Worm (Caenorhabditis elegans) whole organism, L2 larva: Measurements from ENCODE around the gene lgmn-1.
A peak's percentile ranks its signal among the peaks of the same experiment; 100 is the strongest.

Source experiments
- ama-1 ChIP-seq: fragments of 150-350 bp; optimal IDR thresholded peaks from 2 replicates; lab custom pipeline; 2018; ENCODE audit warnings: inconsistent platforms
- ceh-16 ChIP-seq: fragments of 150-350 bp; optimal IDR thresholded peaks from 2 replicates; lab custom pipeline; 2014; ENCODE audit warnings: missing biosample characterization, missing genetic modification characterization
- ceh-82 ChIP-seq: fragments of 150-350 bp; optimal IDR thresholded peaks from 2 replicates; lab custom pipeline; 2014; ENCODE audit warnings: missing biosample characterization, missing genetic modification characterization
- crh-2 ChIP-seq: sonication (generic microtip); optimal IDR thresholded peaks from 2 replicates; lab custom pipeline; 2017; ENCODE audit warnings: missing biosample characterization, missing genetic modification characterization
- egl-27 ChIP-seq: sonication (generic microtip); optimal IDR thresholded peaks from 3 replicates; lab custom pipeline; 2017; ENCODE audit warnings: missing biosample characterization, missing genetic modification reagents, missing genetic modification characterization
- fos-1 ChIP-seq: fragments of 150-350 bp; optimal IDR thresholded peaks from 2 replicates; lab custom pipeline; 2014; ENCODE audit warnings: missing biosample characterization, missing genetic modification characterization
- lin-39 ChIP-seq: fragments of 150-350 bp; optimal IDR thresholded peaks from 2 replicates; lab custom pipeline; 2014; ENCODE audit warnings: missing biosample characterization, missing genetic modification reagents, missing genetic modification characterization
- nhr-12 ChIP-seq: fragments of 150-350 bp; optimal IDR thresholded peaks from 2 replicates; lab custom pipeline; 2014; ENCODE audit warnings: missing biosample characterization, missing genetic modification characterization
- nhr-6 ChIP-seq: fragments of 150-350 bp; optimal IDR thresholded peaks from 2 replicates; lab custom pipeline; 2014; ENCODE audit warnings: missing biosample characterization, missing genetic modification characterization
- snpc-4 ChIP-seq: fragments of 150-350 bp; optimal IDR thresholded peaks from 2 replicates; lab custom pipeline; 2014; ENCODE audit warnings: missing biosample characterization, missing genetic modification characterization
- unc-62 ChIP-seq: fragments of 150-350 bp; optimal IDR thresholded peaks from 2 replicates; lab custom pipeline; 2014; ENCODE audit warnings: missing biosample characterization, missing genetic modification reagents, missing genetic modification characterization

DNA sequence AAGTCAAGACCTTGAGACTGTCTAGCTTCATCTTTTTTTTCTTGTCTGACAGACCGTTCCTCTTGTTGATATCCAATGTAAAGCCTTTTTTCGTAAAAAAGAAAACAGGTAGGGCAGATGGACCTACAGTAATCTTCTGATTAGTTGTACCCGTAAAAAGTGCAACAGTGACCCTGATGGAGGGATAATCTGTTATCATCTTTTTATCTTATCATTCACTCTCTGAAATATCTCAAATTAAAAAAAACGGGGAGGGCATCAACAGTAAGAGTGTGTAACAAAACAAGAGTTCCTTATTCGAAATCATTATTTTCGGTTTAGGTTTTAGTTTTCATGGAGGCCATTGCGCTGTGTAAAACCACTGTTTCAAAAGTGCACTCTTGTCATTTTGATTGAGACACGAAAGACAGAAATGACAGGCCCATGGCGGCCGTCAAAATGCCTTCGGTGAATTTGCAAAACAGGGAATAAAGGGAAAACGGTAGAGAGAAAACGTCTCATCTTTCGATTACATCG is 20.8 kb downstream of the lgmn-1 start:
- TF ChIP-seq ceh-82 (tag; lab: Kevin White, UChicago): no peak
- no peak for TF ChIP-seq lin-39 (tag; lab: Kevin White, UChicago)
- TF ChIP-seq nhr-12 (tag; lab: Kevin White, UChicago): no peak
- TF ChIP-seq egl-27 (tag; lab: Kevin White, UChicago): peak; percentile 12
- peak; percentile 8 for TF ChIP-seq fos-1 (tag; lab: Kevin White, UChicago)
- no peak for TF ChIP-seq snpc-4 (tag; lab: Kevin White, UChicago)
- TF ChIP-seq ama-1 (lab: Kevin White, UChicago): no peak
- TF ChIP-seq ceh-16 (tag; lab: Kevin White, UChicago): peak; percentile 23
- peak; percentile 13 for TF ChIP-seq crh-2
- no peak for TF ChIP-seq nhr-6 (tag; lab: Kevin White, UChicago)
- no peak for TF ChIP-seq unc-62 (GFP tag; lab: Kevin White, UChicago)
